Fruit fly (Drosophila melanogaster) whole organism, embryonic: ENCODE measurements around the gene CenB1A.

Experiments used
- Atf3 ChIP-seq: fragments of 200-800 bp; sonication (Bioruptor generic); optimal IDR thresholded peaks from 3 replicates; lab custom pipeline; 2016; ENCODE audit warnings: missing biosample characterization, missing genetic modification characterization
- CG1024 ChIP-seq: fragments of 200-800 bp; sonication (Bioruptor generic); IDR thresholded peaks from 2 replicates; pipeline ENCODE4 v1.3.6; 2022; ENCODE audit warnings: missing biosample characterization, missing genetic modification characterization
- CG10267 ChIP-seq: fragments of 200-800 bp; sonication (Bioruptor generic); optimal IDR thresholded peaks from 2 replicates; lab custom pipeline; 2018; ENCODE audit warnings: missing biosample characterization, mild to moderate bottlenecking, missing genetic modification characterization, moderate library complexity
- CG10431 ChIP-seq: fragments of 200-800 bp; sonication (Bioruptor generic); optimal IDR thresholded peaks from 3 replicates; lab custom pipeline; 2018; ENCODE audit warnings: missing biosample characterization, mild to moderate bottlenecking, missing genetic modification characterization
- CG10462 ChIP-seq: fragments of 200-800 bp; sonication (Bioruptor generic); optimal IDR thresholded peaks from 2 replicates; lab custom pipeline; 2016; ENCODE audit warnings: missing biosample characterization, missing genetic modification characterization
- CG10654 ChIP-seq: fragments of 200-800 bp; sonication (Bioruptor generic); optimal IDR thresholded peaks from 2 replicates; lab custom pipeline; 2016; ENCODE audit warnings: missing biosample characterization, missing genetic modification characterization
- CG11696 ChIP-seq: fragments of 200-800 bp; sonication (Bioruptor generic); IDR thresholded peaks from 2 replicates; pipeline ENCODE4 v1.3.6; 2022; ENCODE audit warnings: missing biosample characterization, missing genetic modification characterization
- CG13424 ChIP-seq: fragments of 200-800 bp; sonication (Bioruptor generic); optimal IDR thresholded peaks from 2 replicates; lab custom pipeline; 2019; ENCODE audit warnings: missing biosample characterization, mild to moderate bottlenecking, missing genetic modification characterization, moderate library complexity
- CG13624 ChIP-seq: fragments of 200-800 bp; sonication (Bioruptor generic); optimal IDR thresholded peaks from 2 replicates; lab custom pipeline; 2016; ENCODE audit warnings: missing biosample characterization, missing genetic modification characterization
- CG13775 ChIP-seq: fragments of 200-800 bp; sonication (Bioruptor generic); optimal IDR thresholded peaks from 3 replicates; lab custom pipeline; 2017; ENCODE audit warnings: missing biosample characterization, mild to moderate bottlenecking, missing genetic modification characterization
- CG14710 ChIP-seq: fragments of 200-800 bp; sonication (Bioruptor generic); optimal IDR thresholded peaks from 3 replicates; lab custom pipeline; 2019; ENCODE audit warnings: missing biosample characterization, mild to moderate bottlenecking, missing genetic modification characterization, moderate library complexity
- CG17802 ChIP-seq: fragments of 200-800 bp; sonication (Bioruptor generic); optimal IDR thresholded peaks from 2 replicates; lab custom pipeline; 2018; ENCODE audit warnings: missing biosample characterization, mild to moderate bottlenecking, missing genetic modification characterization, moderate library complexity
- CG18599 ChIP-seq: fragments of 200-800 bp; sonication (Bioruptor generic); optimal IDR thresholded peaks from 3 replicates; lab custom pipeline; 2017; ENCODE audit warnings: missing biosample characterization, missing genetic modification characterization, mild to moderate bottlenecking, moderate library complexity, missing genetic modification reagents
- CG4730 ChIP-seq: fragments of 200-800 bp; sonication (Bioruptor generic); IDR thresholded peaks from 2 replicates; pipeline ENCODE4 v1.3.6; 2022; ENCODE audit warnings: missing biosample characterization, missing genetic modification characterization
- CG4820 ChIP-seq: fragments of 200-800 bp; sonication (Bioruptor generic); optimal IDR thresholded peaks from 3 replicates; lab custom pipeline; 2016; ENCODE audit warnings: missing biosample characterization, missing genetic modification characterization
- CG7372 ChIP-seq: fragments of 200-800 bp; sonication (Bioruptor generic); IDR thresholded peaks from 2 replicates; pipeline ENCODE4 v1.3.6; 2022; ENCODE audit warnings: missing biosample characterization, missing genetic modification characterization
- CG7839 ChIP-seq: fragments of 200-800 bp; sonication (Bioruptor generic); optimal IDR thresholded peaks from 3 replicates; lab custom pipeline; 2018; ENCODE audit warnings: missing biosample characterization, mild to moderate bottlenecking, missing genetic modification characterization, moderate library complexity
- Chrac-16 ChIP-seq: fragments of 200-800 bp; sonication (Bioruptor generic); optimal IDR thresholded peaks from 3 replicates; lab custom pipeline; 2016; ENCODE audit warnings: missing biosample characterization, missing genetic modification characterization
- D19A ChIP-seq: fragments of 200-800 bp; optimal IDR thresholded peaks from 3 replicates; lab custom pipeline; 2019; ENCODE audit warnings: missing biosample characterization, mild to moderate bottlenecking, missing genetic modification characterization, moderate library complexity
- D19B ChIP-seq: fragments of 200-800 bp; sonication (Bioruptor generic); optimal IDR thresholded peaks from 2 replicates; lab custom pipeline; 2017; ENCODE audit warnings: missing biosample characterization, mild to moderate bottlenecking, missing genetic modification characterization
- Dad ChIP-seq: fragments of 200-800 bp; sonication (Bioruptor generic); optimal IDR thresholded peaks from 3 replicates; lab custom pipeline; 2016; ENCODE audit warnings: missing biosample characterization, missing genetic modification characterization
- Fer1 ChIP-seq: fragments of 200-800 bp; sonication (Bioruptor generic); optimal IDR thresholded peaks from 2 replicates; lab custom pipeline; 2017; ENCODE audit warnings: missing biosample characterization, mild to moderate bottlenecking, missing genetic modification characterization
- HmgD ChIP-seq: fragments of 200-800 bp; sonication (Bioruptor generic); optimal IDR thresholded peaks from 3 replicates; lab custom pipeline; 2016; ENCODE audit warnings: missing biosample characterization, missing genetic modification characterization
- Hmr ChIP-seq: fragments of 200-800 bp; sonication (Bioruptor generic); optimal IDR thresholded peaks from 3 replicates; lab custom pipeline; 2017; ENCODE audit warnings: mild to moderate bottlenecking, missing biosample characterization, missing genetic modification reagents, missing genetic modification characterization
- Lpt ChIP-seq: fragments of >200 bp; optimal IDR thresholded peaks from 2 replicates; lab custom pipeline; 2018; ENCODE audit warnings: missing biosample characterization, missing genetic modification characterization
- Med ChIP-seq: fragments of 200-800 bp; sonication (Bioruptor generic); peaks from one replicate; lab custom pipeline; 2016; ENCODE audit warnings: missing biosample characterization, missing genetic modification characterization, mild to moderate bottlenecking, inconsistent platforms, moderate library complexity
- Myb ChIP-seq: fragments of 200-800 bp; sonication (Bioruptor generic); optimal IDR thresholded peaks from 2 replicates; lab custom pipeline; 2016; ENCODE audit warnings: missing biosample characterization, missing genetic modification characterization
- Ptx1 ChIP-seq: fragments of 200-800 bp; sonication (Bioruptor generic); IDR thresholded peaks from 2 replicates; pipeline ENCODE4 v1.3.6; 2022; ENCODE audit warnings: missing biosample characterization, missing genetic modification characterization
- Rfx ChIP-seq: fragments of 200-800 bp; sonication (Bioruptor generic); IDR thresholded peaks from 2 replicates; pipeline ENCODE4 v1.3.6; 2022; ENCODE audit warnings: missing biosample characterization, missing genetic modification characterization
- Taf1 ChIP-seq: fragments of 200-800 bp; sonication (Bioruptor generic); IDR thresholded peaks from 2 replicates; pipeline ENCODE4 v1.3.6; 2022; ENCODE audit warnings: missing biosample characterization, missing genetic modification characterization
- Tbp ChIP-seq: fragments of >200 bp; optimal IDR thresholded peaks from 2 replicates; lab custom pipeline; 2018; ENCODE audit warnings: missing biosample characterization, missing genetic modification characterization
- Vsx1 ChIP-seq: fragments of 200-800 bp; sonication (Bioruptor generic); optimal IDR thresholded peaks from 2 replicates; lab custom pipeline; 2017; ENCODE audit warnings: missing biosample characterization, mild to moderate bottlenecking, missing genetic modification characterization, missing genetic modification reagents
- ap ChIP-seq: fragments of 200-800 bp; sonication (Bioruptor generic); IDR thresholded peaks from 2 replicates; pipeline ENCODE4 v1.3.6; 2022; ENCODE audit warnings: missing biosample characterization, missing genetic modification characterization
- bbx ChIP-seq: fragments of 200-800 bp; sonication (Bioruptor generic); IDR thresholded peaks from 2 replicates; pipeline ENCODE4 v1.3.6; 2022; ENCODE audit warnings: missing biosample characterization, missing genetic modification characterization; ENCODE audit not compliant: partially characterized antibody
- cas ChIP-seq: fragments of 200-800 bp; sonication (Bioruptor generic); IDR thresholded peaks from 2 replicates; pipeline ENCODE4 v1.3.6; 2022; ENCODE audit warnings: missing biosample characterization, missing genetic modification characterization
- dm ChIP-seq: fragments of 200-800 bp; sonication (Bioruptor generic); optimal IDR thresholded peaks from 3 replicates; lab custom pipeline; 2016; ENCODE audit warnings: missing biosample characterization, missing genetic modification characterization
- dpn ChIP-seq, 2 experiments: fragments of 200-800 bp; sonication (Bioruptor generic); optimal IDR thresholded peaks; 3 replicates each; lab custom pipeline; 2016; ENCODE audit warnings: missing biosample characterization in 2 of 2, missing genetic modification characterization in 2 of 2
- grau ChIP-seq: fragments of 200-800 bp; optimal IDR thresholded peaks from 3 replicates; lab custom pipeline; 2019; ENCODE audit warnings: missing biosample characterization, mild to moderate bottlenecking, missing genetic modification characterization, moderate library complexity
- jigr1 ChIP-seq: fragments of 200-800 bp; sonication (Bioruptor generic); IDR thresholded peaks from 3 replicates; pipeline ENCODE4 v1.3.6; 2022; ENCODE audit warnings: missing biosample characterization, missing genetic modification characterization
- kay ChIP-seq: fragments of 200-800 bp; sonication (Bioruptor generic); optimal IDR thresholded peaks from 2 replicates; lab custom pipeline; 2016; ENCODE audit warnings: missing biosample characterization, missing genetic modification characterization
- kni ChIP-seq: fragments of 200-800 bp; sonication (Bioruptor generic); optimal IDR thresholded peaks from 3 replicates; lab custom pipeline; 2017; ENCODE audit warnings: mild to moderate bottlenecking, missing biosample characterization, missing genetic modification reagents, missing genetic modification characterization
- maf-S ChIP-seq: fragments of 200-800 bp; sonication (Bioruptor generic); optimal IDR thresholded peaks from 2 replicates; lab custom pipeline; 2016; ENCODE audit warnings: missing biosample characterization, missing genetic modification characterization
- phol ChIP-seq: fragments of 200-800 bp; sonication (Bioruptor generic); optimal IDR thresholded peaks from 3 replicates; lab custom pipeline; 2018; ENCODE audit warnings: missing biosample characterization, mild to moderate bottlenecking, missing genetic modification characterization, moderate library complexity
- sens ChIP-seq: fragments of 200-800 bp; sonication (Bioruptor generic); peaks from one replicate; lab custom pipeline; 2016; ENCODE audit warnings: missing biosample characterization, missing genetic modification characterization
- sima ChIP-seq: fragments of 200-800 bp; sonication (Bioruptor generic); optimal IDR thresholded peaks from 2 replicates; lab custom pipeline; 2016; ENCODE audit warnings: missing biosample characterization, missing genetic modification characterization
- slou ChIP-seq: fragments of 200-800 bp; sonication (Bioruptor generic); optimal IDR thresholded peaks from 3 replicates; lab custom pipeline; 2016; ENCODE audit warnings: missing biosample characterization, missing genetic modification characterization
- sug ChIP-seq: fragments of 200-800 bp; optimal IDR thresholded peaks from 2 replicates; lab custom pipeline; 2019; ENCODE audit warnings: missing biosample characterization, mild to moderate bottlenecking, missing genetic modification characterization, moderate library complexity
- tgo ChIP-seq: fragments of 200-800 bp; sonication (Bioruptor generic); IDR thresholded peaks from 3 replicates; pipeline ENCODE4 v1.3.6; 2022; ENCODE audit warnings: missing biosample characterization, missing genetic modification characterization
- ttk ChIP-seq: fragments of 200-800 bp; sonication (Bioruptor generic); IDR thresholded peaks from 2 replicates; pipeline ENCODE4 v2.1.2; 2022; ENCODE audit warnings: missing biosample characterization, missing genetic modification characterization
- zen2 ChIP-seq: fragments of 200-800 bp; sonication (Bioruptor generic); IDR thresholded peaks from 3 replicates; pipeline ENCODE4 v1.3.6; 2022; ENCODE audit warnings: missing biosample characterization, missing genetic modification characterization; ENCODE audit not compliant: partially characterized antibody

CenB1A gene

DNA sequence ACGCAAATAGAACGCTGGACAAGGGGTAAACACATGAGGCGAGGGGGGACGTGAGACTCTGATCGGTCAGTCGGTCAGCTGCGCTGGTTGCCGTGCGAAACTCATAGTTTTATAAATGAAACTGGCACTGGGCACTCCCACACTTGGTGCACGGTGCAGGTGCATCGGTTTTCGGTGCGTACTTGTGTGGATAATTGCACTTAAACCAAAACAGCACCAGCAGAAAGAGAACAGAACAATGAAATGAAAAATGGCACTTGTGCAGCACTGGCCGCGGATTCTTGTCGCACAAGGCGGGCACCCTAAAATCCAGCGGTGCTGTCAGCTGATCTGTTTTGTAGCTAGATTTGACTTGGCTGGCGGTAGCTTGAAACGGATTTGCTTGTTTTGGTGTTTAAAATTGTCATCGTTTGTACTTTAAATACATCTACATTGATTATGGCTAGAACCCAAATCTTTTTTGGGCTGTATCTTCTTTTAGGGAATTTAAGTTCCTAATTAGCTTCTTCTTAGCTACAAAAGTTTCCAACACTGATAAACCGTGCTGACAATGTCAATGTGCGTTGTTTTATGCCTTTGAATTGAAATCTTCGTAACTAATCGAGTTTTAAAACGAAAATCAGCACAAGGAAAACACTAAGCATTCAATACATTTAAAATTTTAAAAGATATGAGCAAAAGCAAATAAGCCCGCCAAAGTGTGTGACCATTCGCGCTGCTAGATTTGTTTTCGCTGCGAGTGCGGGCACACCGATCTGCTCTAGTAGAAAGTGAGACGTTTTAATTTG lies at the start of gene CenB1A, which contains the start of gene Rassf (continued):
- TF ChIP-seq Atf3 (GFP tag; lab: Kevin White, UChicago): peak; percentile 48
- TF ChIP-seq Med (GFP tag; lab: Kevin White, UChicago): peak; percentile 88
- peak; percentile 25 for TF ChIP-seq HmgD (GFP tag; lab: Kevin White, UChicago)
- peak; percentile 8 for TF ChIP-seq sima (GFP tag; lab: Kevin White, UChicago)
- TF ChIP-seq CG10431 (GFP tag; lab: Kevin White, UChicago): no peak
- peak; percentile 19 for TF ChIP-seq kay (GFP tag; lab: Kevin White, UChicago)
- TF ChIP-seq Lpt (GFP tag; lab: Kevin White, UChicago): no peak
- peak; percentile 9 for TF ChIP-seq CG17802
- TF ChIP-seq phol: peak; percentile 60
- TF ChIP-seq Vsx1 (GFP tag; lab: Kevin White, UChicago): no peak
- TF ChIP-seq CG13775 (GFP tag; lab: Kevin White, UChicago): peak; percentile 54
- no peak for TF ChIP-seq Dad
- peak; percentile 27 for TF ChIP-seq grau
- no peak for TF ChIP-seq jigr1
- no peak for TF ChIP-seq D19A (tag; lab: Kevin White, UChicago)
- TF ChIP-seq Ptx1: peak; percentile 60
- peak; percentile 18 for TF ChIP-seq Fer1 (GFP tag; lab: Kevin White, UChicago)
- TF ChIP-seq ap (GFP tag; lab: Robert Waterston, UW): 0 out of 2 replicates have a peak, but pooled peaks have one; percentile 15
- TF ChIP-seq CG1024 (GFP tag; lab: Robert Waterston, UW): 0 out of 2 replicates have a peak, but pooled peaks have one; percentile 31
- peak; percentile 16 for TF ChIP-seq CG10654 (GFP tag; lab: Kevin White, UChicago)
- TF ChIP-seq slou (GFP tag; lab: Kevin White, UChicago): no peak
- TF ChIP-seq Myb (GFP tag; lab: Kevin White, UChicago): peak; percentile 57
- no peak for TF ChIP-seq cas (GFP tag; lab: Robert Waterston, UW)
- peak; percentile 47; the same call in 1 of the 2 replicates for TF ChIP-seq CG7372 (GFP tag; lab: Robert Waterston, UW)
- TF ChIP-seq kni (GFP tag; lab: Kevin White, UChicago): peak; percentile 45
- TF ChIP-seq dm: peak; percentile 11
- TF ChIP-seq sens: peak; percentile 94
- TF ChIP-seq CG13424 (tag; lab: Kevin White, UChicago): peak; percentile 13
- TF ChIP-seq tgo (GFP tag; lab: Robert Waterston, UW): peak; percentile 36; the same call in 1 of the 3 replicates
- TF ChIP-seq CG7839 (tag; lab: Kevin White, UChicago): peak; percentile 37
- TF ChIP-seq Rfx (GFP tag; lab: Robert Waterston, UW): peak; percentile 52
- TF ChIP-seq Hmr (GFP tag; lab: Kevin White, UChicago): peak; percentile 3
- TF ChIP-seq CG4730 (GFP tag; lab: Robert Waterston, UW): peak; percentile 52; the same call in 1 of the 2 replicates
- TF ChIP-seq ttk (GFP tag; lab: Robert Waterston, UW): no peak
- peak; percentile 60 for TF ChIP-seq CG14710 (tag; lab: Kevin White, UChicago)
- TF ChIP-seq Taf1 (GFP tag; lab: Robert Waterston, UW): 0 out of 2 replicates have a peak, but pooled peaks have one; percentile 11
- peak; percentile 21; the same call in 1 of the 3 replicates for TF ChIP-seq zen2 (GFP tag; lab: Robert Waterston, UW)
- TF ChIP-seq CG13624 (GFP tag; lab: Kevin White, UChicago): peak; percentile 64
- peak; percentile 24 for TF ChIP-seq CG10462 (GFP tag; lab: Kevin White, UChicago)
- TF ChIP-seq D19B: no peak
- peak; percentile 35 for TF ChIP-seq Tbp (GFP tag; lab: Kevin White, UChicago)
- TF ChIP-seq CG18599 (GFP tag; lab: Kevin White, UChicago): peak; percentile 49
- TF ChIP-seq Chrac-16: peak; percentile 33
- TF ChIP-seq CG10267 (tag; lab: Kevin White, UChicago): peak; percentile 90
- TF ChIP-seq CG4820 (GFP tag; lab: Kevin White, UChicago): peak; percentile 47
- TF ChIP-seq dpn (GFP tag; optimal IDR thresholded peaks at IDR 0.05; lab: Kevin White, UChicago): peak; percentile 53 to 54
- TF ChIP-seq bbx (GFP tag; lab: Robert Waterston, UW): peak; percentile 72
- TF ChIP-seq sug (tag; lab: Kevin White, UChicago): peak; percentile 32
- TF ChIP-seq maf-S (GFP tag; lab: Kevin White, UChicago): peak; percentile 65
- TF ChIP-seq CG11696 (GFP tag; lab: Robert Waterston, UW): no peak
